Worm (Caenorhabditis elegans): ENCODE measurements around the gene C17G10.7.
A peak's percentile ranks its signal among the peaks of the same experiment; 100 is the strongest.

Gene C17G10.7

DNA sequence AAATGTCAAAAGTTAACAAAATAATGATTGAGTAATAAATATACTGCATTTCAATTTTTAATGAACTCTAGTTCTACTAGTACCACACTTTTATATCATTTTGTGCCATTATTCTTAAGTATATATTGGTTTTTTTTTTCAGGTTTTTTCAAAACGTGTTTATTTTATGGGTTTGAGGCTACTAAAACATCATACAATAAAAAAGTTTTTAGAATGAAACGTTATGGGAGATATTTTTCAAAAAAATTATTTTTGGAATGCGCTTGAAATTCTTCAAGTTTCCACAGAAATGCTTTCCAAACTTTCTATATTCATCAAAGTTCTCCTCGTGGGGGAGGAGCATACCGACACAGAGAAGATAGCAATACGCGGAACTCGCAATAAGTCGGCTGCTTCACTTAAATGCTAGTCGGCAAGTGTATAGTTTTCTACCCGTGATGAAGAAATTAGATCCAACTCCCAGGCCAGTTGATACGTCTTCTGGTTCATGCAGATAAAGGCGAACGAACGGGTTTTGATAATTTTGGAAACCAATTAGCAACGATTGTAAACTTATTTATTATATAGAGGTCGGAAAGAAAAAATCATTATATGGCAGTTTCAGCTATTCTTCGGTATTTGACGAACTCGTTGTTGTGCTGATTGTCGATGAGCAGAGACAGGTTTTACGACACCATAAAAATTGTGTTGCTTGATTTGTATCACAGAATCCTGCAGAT lies 8.2 kb downstream of the C17G10.7 start, which contains the start of gene C17G10.10 (continued):
- TF ChIP-seq ztf-11 (tag; optimal IDR thresholded peaks at IDR 0.05) (no peak), zip-4 (GFP tag; optimal IDR thresholded peaks at IDR 0.05) (peak; percentile 43), C16A3.4 (tag; optimal IDR thresholded peaks at IDR 0.05) (peak; percentile 45), aha-1 (tag; optimal IDR thresholded peaks at IDR 0.05) (no peak), nhr-20 (tag; optimal IDR thresholded peaks at IDR 0.05) (peak; percentile 95), ceh-8 (GFP tag; optimal IDR thresholded peaks at IDR 0.05) (no peak), ama-1 (optimal IDR thresholded peaks at IDR 0.05) (peak; percentile 95)

DNA sequence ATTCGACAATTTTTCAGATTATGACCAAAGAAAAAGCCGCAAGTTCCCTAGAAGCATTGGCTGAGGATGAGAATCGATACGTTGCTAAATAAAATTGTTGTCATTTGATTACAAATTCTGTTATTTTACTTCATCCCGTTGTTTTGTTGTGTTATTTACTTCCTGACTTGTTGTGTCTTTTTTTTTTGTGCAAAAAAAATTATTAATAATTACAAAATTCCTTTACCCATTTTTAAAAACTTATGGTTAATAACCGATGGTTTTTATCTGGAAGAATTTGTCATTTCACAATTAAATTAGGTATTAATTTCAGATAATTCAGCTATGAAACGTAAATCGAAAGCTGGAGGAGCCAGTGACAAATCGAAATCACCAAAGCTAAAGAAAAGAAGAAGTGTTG lies 11.4 kb downstream of the C17G10.7 start, which contains the start of gene C17G10.1:
Gene C17G10.1 (plus strand): TSS at position 301 of the 400 bp plus-strand sequence.
- TF ChIP-seq ceh-88 (GFP tag; IDR thresholded peaks at IDR 0.05) (no peak), nhr-12 (tag; optimal IDR thresholded peaks at IDR 0.05) (no peak), lir-3 (tag; optimal IDR thresholded peaks at IDR 0.05; ENCODE audit: poor library complexity) (no peak), mep-1 (tag; optimal IDR thresholded peaks at IDR 0.05) (no peak), nhr-84 (tag; optimal IDR thresholded peaks at IDR 0.05) (no peak), sup-37 (GFP tag; optimal IDR thresholded peaks at IDR 0.05) (no peak), C16A3.4 (tag; optimal IDR thresholded peaks at IDR 0.05) (no peak), ets-5 (GFP tag; IDR thresholded peaks at IDR 0.05) (no peak), unc-30 (tag; optimal IDR thresholded peaks at IDR 0.05) (no peak), fkh-10 (GFP tag; optimal IDR thresholded peaks at IDR 0.05) (no peak), fkh-8 (tag; optimal IDR thresholded peaks at IDR 0.05) (no peak), C04F5.9 (tag; optimal IDR thresholded peaks at IDR 0.05) (no peak), isw-1 (GFP tag; IDR thresholded peaks at IDR 0.05) (no peak), ceh-8 (GFP tag; optimal IDR thresholded peaks at IDR 0.05) (no peak), nhr-71 (tag; optimal IDR thresholded peaks at IDR 0.05) (no peak), lin-13 (GFP tag; optimal IDR thresholded peaks at IDR 0.05) (no peak), unc-62 (GFP tag; optimal IDR thresholded peaks at IDR 0.05) (no peak)

DNA sequence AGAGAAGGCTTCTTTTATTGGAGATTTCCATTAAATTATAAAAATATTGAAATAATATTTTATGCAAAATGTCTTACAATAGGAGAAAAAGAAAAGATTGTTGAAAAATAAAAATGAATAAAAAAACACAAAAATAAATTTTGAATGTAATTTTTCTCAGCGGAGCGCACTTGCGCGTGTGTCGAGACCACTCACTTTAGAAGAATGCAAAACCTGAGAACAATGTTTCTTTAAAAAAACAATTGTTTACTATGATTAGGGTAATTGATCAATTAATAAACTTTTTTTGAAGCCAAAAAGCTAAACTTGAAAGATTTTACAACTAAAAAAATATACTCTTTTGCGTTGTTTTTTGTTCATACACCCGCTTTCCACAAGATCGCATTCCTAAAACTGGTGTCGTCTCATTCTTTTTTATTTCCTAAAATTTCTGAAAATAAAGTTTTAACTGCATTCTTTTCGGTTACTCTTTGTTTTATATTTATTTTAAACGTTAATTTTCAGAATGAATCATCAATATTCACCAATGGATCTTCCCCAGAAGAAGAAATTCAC lies 13.4 kb downstream of the C17G10.7 start, which contains the start of gene ttc-4:
Gene ttc-4 (plus strand): TSS at position 505 of the 555 bp plus-strand sequence.
- TF ChIP-seq nhr-28 (tag; optimal IDR thresholded peaks at IDR 0.05), result no peak
- TF ChIP-seq ets-5 (GFP tag; IDR thresholded peaks at IDR 0.05), result no peak
- TF ChIP-seq ces-1 (GFP tag; optimal IDR thresholded peaks at IDR 0.05), result no peak
- no peak for TF ChIP-seq mdl-1 (tag; optimal IDR thresholded peaks at IDR 0.05)
- TF ChIP-seq xbp-1 (tag; optimal IDR thresholded peaks at IDR 0.05), result peak; percentile 33
- no peak for TF ChIP-seq sup-37 (GFP tag; optimal IDR thresholded peaks at IDR 0.05)
- TF ChIP-seq C16A3.4 (tag; optimal IDR thresholded peaks at IDR 0.05), result peak; percentile 76
- no peak for TF ChIP-seq hpl-2 (GFP tag; optimal IDR thresholded peaks at IDR 0.05)
- no peak for TF ChIP-seq C04F5.9 (tag; optimal IDR thresholded peaks at IDR 0.05)
- TF ChIP-seq pqm-1 (tag; optimal IDR thresholded peaks at IDR 0.05), result no peak
- TF ChIP-seq mef-2 (tag; optimal IDR thresholded peaks at IDR 0.05), result no peak
- peak; percentile 12 for TF ChIP-seq F16B12.6 (tag; optimal IDR thresholded peaks at IDR 0.05)
- TF ChIP-seq nhr-12 (tag; optimal IDR thresholded peaks at IDR 0.05), result no peak
- peak; percentile 43 for TF ChIP-seq nhr-47 (tag; optimal IDR thresholded peaks at IDR 0.05)
- TF ChIP-seq ztf-11 (tag; optimal IDR thresholded peaks at IDR 0.05), result no peak
- no peak for TF ChIP-seq nhr-84 (tag; optimal IDR thresholded peaks at IDR 0.05)
- TF ChIP-seq unc-98 (GFP tag; IDR thresholded peaks at IDR 0.05), result no peak
- TF ChIP-seq rnt-1 (tag; optimal IDR thresholded peaks at IDR 0.05), result peak; percentile 19
- no peak for TF ChIP-seq pax-3 (tag; optimal IDR thresholded peaks at IDR 0.05)
- no peak for TF ChIP-seq aha-1 (tag; optimal IDR thresholded peaks at IDR 0.05)
- no peak for TF ChIP-seq nhr-11 (tag; optimal IDR thresholded peaks at IDR 0.05)
- peak; percentile 34 for TF ChIP-seq nhr-77 (tag; optimal IDR thresholded peaks at IDR 0.05)
- TF ChIP-seq lir-3 (tag; optimal IDR thresholded peaks at IDR 0.05; ENCODE audit: poor library complexity), result peak; percentile 63
- peak; percentile 5 to 82 for TF ChIP-seq lsy-2 (tag; optimal IDR thresholded peaks at IDR 0.05)
- TF ChIP-seq ceh-90 (tag; optimal IDR thresholded peaks at IDR 0.05), result no peak
- no peak for TF ChIP-seq ama-1 (optimal IDR thresholded peaks at IDR 0.05)
- TF ChIP-seq lin-39 (tag; optimal IDR thresholded peaks at IDR 0.05), result no peak
- TF ChIP-seq lin-14 (GFP tag; optimal IDR thresholded peaks at IDR 0.05), result peak; percentile 51
- TF ChIP-seq skn-1 (tag; optimal IDR thresholded peaks at IDR 0.05), result peak; percentile 48
- no peak for TF ChIP-seq fos-1 (tag; optimal IDR thresholded peaks at IDR 0.05)
- peak; percentile 49 for TF ChIP-seq snu-23 (GFP tag; optimal IDR thresholded peaks at IDR 0.05)
- TF ChIP-seq Y116A8C.19 (tag; optimal IDR thresholded peaks at IDR 0.05; ENCODE audit: borderline replicate concordance), result no peak
- TF ChIP-seq efl-3 (GFP tag; optimal IDR thresholded peaks at IDR 0.05), result no peak
- peak; percentile 28; the same call in 1 of the 2 replicates for TF ChIP-seq isw-1 (GFP tag; IDR thresholded peaks at IDR 0.05)
- no peak for TF ChIP-seq egl-13 (tag; optimal IDR thresholded peaks at IDR 0.05)
- no peak for TF ChIP-seq ceh-8 (GFP tag; optimal IDR thresholded peaks at IDR 0.05)
